Fruit fly (Drosophila melanogaster): ENCODE data around the gene sn.

sn gene

dm6 chrX:7995171-7995747, 31.4 kb downstream of the sn start, which contains the start of gene Tbh (continued):
- no peak for TF ChIP-seq scrt (GFP tag; optimal IDR thresholded peaks at IDR 0.05)
- peak; percentile 6 for TF ChIP-seq CG33557 (GFP tag; optimal IDR thresholded peaks at IDR 0.05)
- no peak for TF ChIP-seq Dfd (GFP tag; optimal IDR thresholded peaks at IDR 0.05)
- TF ChIP-seq ap (GFP tag; IDR thresholded peaks at IDR 0.05): no peak
- TF ChIP-seq crc (GFP tag; optimal IDR thresholded peaks at IDR 0.05): no peak
- no peak for TF ChIP-seq CG1647 (GFP tag; optimal IDR thresholded peaks at IDR 0.05)
- TF ChIP-seq BtbVII (GFP tag; optimal IDR thresholded peaks at IDR 0.05): peak; percentile 11
- TF ChIP-seq CG12236 (GFP tag; optimal IDR thresholded peaks at IDR 0.05): no peak
- TF ChIP-seq Hr78 (GFP tag; optimal IDR thresholded peaks at IDR 0.05): no peak
- peak; percentile 5 for TF ChIP-seq CG4424 (GFP tag; optimal IDR thresholded peaks at IDR 0.05)
- peak; percentile 8 for TF ChIP-seq Asciz (GFP tag; optimal IDR thresholded peaks at IDR 0.05)
- TF ChIP-seq Drgx (GFP tag; IDR thresholded peaks at IDR 0.05): peak; percentile 30; the same call in 1 of the 2 replicates
- no peak for TF ChIP-seq tio (GFP tag; optimal IDR thresholded peaks at IDR 0.05)
- no peak for TF ChIP-seq Dll (GFP tag; IDR thresholded peaks at IDR 0.05; ENCODE audit: partially characterized antibody)
- no peak for TF ChIP-seq Neu2 (GFP tag; optimal IDR thresholded peaks at IDR 0.05; ENCODE audit: borderline replicate concordance)
- no peak for TF ChIP-seq CG14965 (GFP tag; optimal IDR thresholded peaks at IDR 0.05; ENCODE audit: borderline replicate concordance)
- no peak for TF ChIP-seq zen2 (GFP tag; IDR thresholded peaks at IDR 0.05; ENCODE audit: partially characterized antibody)
- no peak for TF ChIP-seq CG9437 (GFP tag; optimal IDR thresholded peaks at IDR 0.05)
- no peak for TF ChIP-seq zen (tag; optimal IDR thresholded peaks at IDR 0.05)
- TF ChIP-seq salm (tag; optimal IDR thresholded peaks at IDR 0.05): no peak
- TF ChIP-seq fd3F (GFP tag; optimal IDR thresholded peaks at IDR 0.05): peak; percentile 9
- TF ChIP-seq ham (GFP tag; IDR thresholded peaks at IDR 0.05): no peak
- peak; percentile 16 for TF ChIP-seq Blimp-1 (GFP tag; optimal IDR thresholded peaks at IDR 0.05)
- no peak for TF ChIP-seq luna (GFP tag; optimal IDR thresholded peaks at IDR 0.05)
- no peak for TF ChIP-seq BEAF-32 (GFP tag; optimal IDR thresholded peaks at IDR 0.05)
- no peak for TF ChIP-seq CG3995 (GFP tag; optimal IDR thresholded peaks at IDR 0.05)
- TF ChIP-seq CG18619 (GFP tag; optimal IDR thresholded peaks at IDR 0.05): no peak
- no peak for TF ChIP-seq CG2202 (tag; optimal IDR thresholded peaks at IDR 0.05)
- TF ChIP-seq CG10274 (GFP tag; optimal IDR thresholded peaks at IDR 0.05): no peak
- TF ChIP-seq CG7556 (GFP tag; optimal IDR thresholded peaks at IDR 0.05): peak; percentile 69
- no peak for TF ChIP-seq CG9932 (GFP tag; IDR thresholded peaks at IDR 0.05)
- TF ChIP-seq CG4617 (GFP tag; optimal IDR thresholded peaks at IDR 0.05; ENCODE audit: borderline replicate concordance): no peak
- peak; percentile 29 for TF ChIP-seq caup (GFP tag; optimal IDR thresholded peaks at IDR 0.05; ENCODE audit: severe bottlenecking)
- TF ChIP-seq vnd (GFP tag; IDR thresholded peaks at IDR 0.05; ENCODE audit: partially characterized antibody): no peak
- TF ChIP-seq ac (GFP tag; optimal IDR thresholded peaks at IDR 0.05): no peak
- no peak for TF ChIP-seq Six4 (GFP tag; optimal IDR thresholded peaks at IDR 0.05)
- no peak for TF ChIP-seq CG5953 (GFP tag; IDR thresholded peaks at IDR 0.05)
- peak; percentile 38 for TF ChIP-seq ATbp (GFP tag; optimal IDR thresholded peaks at IDR 0.05)
- TF ChIP-seq CG11398 (GFP tag; optimal IDR thresholded peaks at IDR 0.05): no peak
- TF ChIP-seq CG2129 (GFP tag; IDR thresholded peaks at IDR 0.05; ENCODE audit: partially characterized antibody): no peak
- no peak for TF ChIP-seq kni (GFP tag; optimal IDR thresholded peaks at IDR 0.05)
- TF ChIP-seq Poxn (GFP tag; IDR thresholded peaks at IDR 0.05): no peak
- TF ChIP-seq CG14667 (GFP tag; IDR thresholded peaks at IDR 0.05): no peak
- peak; percentile 43 for TF ChIP-seq CG6854 (GFP tag; optimal IDR thresholded peaks at IDR 0.05)
- TF ChIP-seq fd64A (GFP tag; optimal IDR thresholded peaks at IDR 0.05): no peak
- TF ChIP-seq oc (tag; optimal IDR thresholded peaks at IDR 0.05): no peak
- no peak for TF ChIP-seq Fer3 (tag; optimal IDR thresholded peaks at IDR 0.05)
- no peak for TF ChIP-seq Mad (GFP tag; optimal IDR thresholded peaks at IDR 0.05)
- no peak for TF ChIP-seq Ets65A (GFP tag)

Data from whole organism, embryonic.